Worm (Caenorhabditis elegans): Measurements from ENCODE around the gene Y102E9.6.

DNA sequence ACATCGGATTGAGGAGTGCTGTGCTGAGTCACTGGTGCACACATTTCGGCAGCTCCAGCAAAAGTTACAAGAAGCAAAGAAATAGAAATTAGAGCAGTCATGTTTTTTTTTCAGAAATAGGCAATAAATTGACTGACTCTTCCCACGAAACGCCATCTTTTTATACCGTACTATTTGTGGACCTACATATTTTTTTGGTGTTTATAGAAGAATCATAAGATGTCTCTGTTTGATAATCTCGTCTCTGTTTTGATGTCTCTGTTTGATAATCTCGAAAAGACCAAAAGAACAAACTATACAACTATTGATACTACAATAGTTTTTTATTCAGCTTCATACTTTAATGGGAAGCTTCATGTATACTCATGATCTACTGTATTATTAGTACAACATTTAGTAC is 2.0 kb downstream of the Y102E9.6 start, which contains the start of gene Y102E9.3:
- TF ChIP-seq sea-1 (GFP tag; conservative IDR thresholded peaks at IDR 0.05): no peak
- TF ChIP-seq ama-1 (optimal IDR thresholded peaks at IDR 0.05): no peak
- no peak for TF ChIP-seq F13C5.2 (tag; optimal IDR thresholded peaks at IDR 0.05)
- no peak for TF ChIP-seq scrt-1 (GFP tag; IDR thresholded peaks at IDR 0.05)
- no peak for TF ChIP-seq flt-1 (GFP tag; IDR thresholded peaks at IDR 0.05)
- TF ChIP-seq pes-1 (GFP tag; IDR thresholded peaks at IDR 0.05): no peak

Data from whole organism, early embryonic.